Worm (Caenorhabditis elegans) whole organism, young adult: ENCODE results near the gene F54B3.1.

Source experiments
- B0019.2 ChIP-seq: fragments of 200-800 bp; sonication (Bioruptor generic); conservative IDR thresholded peaks from 2 replicates; pipeline ENCODE4 v1.3.6; 2022; ENCODE audit warnings: missing genetic modification reagents, missing genetic modification characterization, missing compliant biosample characterization
- C17E4.6 ChIP-seq: fragments of 200-800 bp; sonication (Bioruptor generic); IDR thresholded peaks from 2 replicates; pipeline ENCODE4 v1.3.6; 2022; ENCODE audit warnings: missing genetic modification reagents, missing genetic modification characterization, missing compliant biosample characterization
- D2030.7 ChIP-seq: fragments of 200-800 bp; sonication (Bioruptor generic); IDR thresholded peaks from 2 replicates; pipeline ENCODE4 v1.3.6; 2022; ENCODE audit warnings: missing genetic modification reagents, missing genetic modification characterization, missing compliant biosample characterization
- F39B2.1 ChIP-seq: fragments of 200-800 bp; sonication (Bioruptor generic); IDR thresholded peaks from 2 replicates; pipeline ENCODE4 v1.3.6; 2022; ENCODE audit warnings: missing genetic modification reagents, missing genetic modification characterization, missing compliant biosample characterization
- F57A8.1 ChIP-seq: fragments of 200-800 bp; sonication (Bioruptor generic); optimal IDR thresholded peaks from 2 replicates; lab custom pipeline; 2018; ENCODE audit warnings: mild to moderate bottlenecking, missing genetic modification characterization, moderate library complexity, missing compliant biosample characterization
- F57C9.4 ChIP-seq: sonication (generic microtip); optimal IDR thresholded peaks from 2 replicates; lab custom pipeline; 2017; ENCODE audit warnings: mild to moderate bottlenecking, missing genetic modification characterization, missing compliant biosample characterization
- K12H6.12 ChIP-seq: fragments of 200-800 bp; sonication (Bioruptor generic); optimal IDR thresholded peaks from 2 replicates; lab custom pipeline; 2018; ENCODE audit warnings: mild to moderate bottlenecking, missing genetic modification characterization, missing compliant biosample characterization
- Y53F4B.3 ChIP-seq: fragments of 200-800 bp; sonication (Bioruptor generic); IDR thresholded peaks from 2 replicates; pipeline ENCODE4 v1.3.6; 2022; ENCODE audit warnings: missing genetic modification reagents, missing genetic modification characterization, missing compliant biosample characterization
- Y67H2A.10 ChIP-seq: fragments of 200-800 bp; sonication (Bioruptor generic); conservative IDR thresholded peaks from 2 replicates; pipeline ENCODE4 v1.3.6; 2022; ENCODE audit warnings: missing genetic modification reagents, missing genetic modification characterization, missing compliant biosample characterization
- Y79H2A.3 ChIP-seq: fragments of 200-800 bp; sonication (Bioruptor generic); conservative IDR thresholded peaks from 2 replicates; pipeline ENCODE4 v1.3.6; 2022; ENCODE audit warnings: missing genetic modification reagents, missing genetic modification characterization, missing compliant biosample characterization
- Y95B8A.8 ChIP-seq: fragments of 200-800 bp; sonication (Bioruptor generic); IDR thresholded peaks from 2 replicates; pipeline ENCODE4 v1.3.6; 2022; ENCODE audit warnings: missing genetic modification reagents, missing genetic modification characterization, missing compliant biosample characterization
- ama-1 ChIP-seq, 3 experiments: fragments of 150-350 bp in 1 of 3; sonication (generic microtip) in 2 of 3; optimal IDR thresholded peaks; 2 replicates each; lab custom pipeline; 2014 to 2018; ENCODE audit warnings: missing biosample characterization in 2 of 3, missing genetic modification characterization in 2 of 3, missing genetic modification reagents in 2 of 3
- attf-3 ChIP-seq: fragments of 200-800 bp; sonication (Bioruptor generic); conservative IDR thresholded peaks from 2 replicates; pipeline ENCODE4 v1.3.6; 2022; ENCODE audit warnings: missing genetic modification reagents, missing genetic modification characterization, missing compliant biosample characterization
- ceh-100 ChIP-seq: fragments of 200-800 bp; sonication (Bioruptor generic); IDR thresholded peaks from 2 replicates; pipeline ENCODE4 v1.3.6; 2022; ENCODE audit warnings: missing genetic modification reagents, missing genetic modification characterization, missing compliant biosample characterization
- ceh-40 ChIP-seq: fragments of 200-800 bp; sonication (Bioruptor generic); IDR thresholded peaks from 2 replicates; pipeline ENCODE4 v1.3.6; 2022; ENCODE audit warnings: missing genetic modification characterization, missing compliant biosample characterization
- ceh-79 ChIP-seq: sonication (generic microtip); optimal IDR thresholded peaks from 2 replicates; lab custom pipeline; 2017; ENCODE audit warnings: mild to moderate bottlenecking, missing genetic modification characterization, missing compliant biosample characterization
- chd-7 ChIP-seq: sonication (generic microtip); optimal IDR thresholded peaks from 2 replicates; lab custom pipeline; 2016; ENCODE audit warnings: mild to moderate bottlenecking, missing genetic modification characterization, moderate library complexity, missing compliant biosample characterization
- die-1 ChIP-seq: sonication (generic microtip); optimal IDR thresholded peaks from 2 replicates; lab custom pipeline; 2016; ENCODE audit warnings: missing genotype, mild to moderate bottlenecking, missing genetic modification characterization, missing compliant biosample characterization
- dox-1 ChIP-seq: fragments of 200-800 bp; sonication (Bioruptor generic); IDR thresholded peaks from 2 replicates; pipeline ENCODE4 v1.3.6; 2022; ENCODE audit warnings: missing genetic modification reagents, missing genetic modification characterization, missing compliant biosample characterization
- dpff-1 ChIP-seq: sonication (generic microtip); optimal IDR thresholded peaks from 2 replicates; lab custom pipeline; 2017; ENCODE audit warnings: mild to moderate bottlenecking, missing genetic modification characterization, missing compliant biosample characterization
- dpl-1 ChIP-seq: fragments of 150-350 bp; optimal IDR thresholded peaks from 2 replicates; lab custom pipeline; 2014; ENCODE audit warnings: missing biosample characterization, missing genetic modification reagents, missing genetic modification characterization
- ekl-4 ChIP-seq: fragments of 200-800 bp; sonication (Bioruptor generic); IDR thresholded peaks from 2 replicates; pipeline ENCODE4 v1.3.6; 2022; ENCODE audit warnings: missing genetic modification reagents, missing genetic modification characterization, missing compliant biosample characterization
- him-1 ChIP-seq: sonication (generic microtip); optimal IDR thresholded peaks from 2 replicates; lab custom pipeline; 2016; ENCODE audit warnings: missing genotype, missing genetic modification reagents, missing genetic modification characterization, missing compliant biosample characterization
- hmg-1.2 ChIP-seq: fragments of 200-800 bp; sonication (Bioruptor generic); IDR thresholded peaks from 2 replicates; pipeline ENCODE4 v1.3.6; 2022; ENCODE audit warnings: missing genetic modification reagents, missing genetic modification characterization, missing compliant biosample characterization
- hsf-1 ChIP-seq: fragments of 200-800 bp; sonication (Bioruptor generic); IDR thresholded peaks from 2 replicates; pipeline ENCODE4 v1.3.6; 2022; ENCODE audit warnings: missing genetic modification reagents, missing genetic modification characterization, missing compliant biosample characterization
- let-526 ChIP-seq: fragments of 200-800 bp; sonication (Bioruptor generic); IDR thresholded peaks from 2 replicates; pipeline ENCODE4 v1.3.6; 2022; ENCODE audit warnings: missing genetic modification reagents, missing genetic modification characterization, missing compliant biosample characterization
- lin-35 ChIP-seq, 3 experiments: fragments of 150-350 bp in 2 of 3; sonication (generic microtip) in 1 of 3; optimal IDR thresholded peaks; 2 replicates each; lab custom pipeline; 2014 to 2018; ENCODE audit warnings: missing biosample characterization in 3 of 3, missing genetic modification characterization in 3 of 3, missing genetic modification reagents in 3 of 3
- lin-40 ChIP-seq: sonication (generic microtip); optimal IDR thresholded peaks from 2 replicates; lab custom pipeline; 2016; ENCODE audit warnings: missing genetic modification characterization, mild to moderate bottlenecking, missing compliant biosample characterization, missing genotype, missing genetic modification reagents
- lin-54 ChIP-seq: fragments of 200-800 bp; sonication (Bioruptor generic); optimal IDR thresholded peaks from 2 replicates; lab custom pipeline; 2018; ENCODE audit warnings: mild to moderate bottlenecking, missing genetic modification characterization, missing compliant biosample characterization
- lir-1 ChIP-seq: fragments of 200-800 bp; sonication (Bioruptor generic); conservative IDR thresholded peaks from 2 replicates; pipeline ENCODE4 v1.3.6; 2022; ENCODE audit warnings: missing genetic modification reagents, missing genetic modification characterization, missing compliant biosample characterization
- lsl-1 ChIP-seq: fragments of 200-800 bp; sonication (Bioruptor generic); optimal IDR thresholded peaks from 2 replicates; lab custom pipeline; 2018; ENCODE audit warnings: mild to moderate bottlenecking, missing genetic modification characterization, moderate library complexity, missing compliant biosample characterization
- madf-10 ChIP-seq: sonication (generic microtip); optimal IDR thresholded peaks from 2 replicates; lab custom pipeline; 2016; ENCODE audit warnings: mild to moderate bottlenecking, missing genetic modification characterization, missing compliant biosample characterization
- madf-8 ChIP-seq: fragments of 200-800 bp; sonication (Bioruptor generic); conservative IDR thresholded peaks from 2 replicates; pipeline ENCODE4 v1.3.6; 2022; ENCODE audit warnings: missing genetic modification reagents, missing genetic modification characterization, missing compliant biosample characterization
- nfya-2 ChIP-seq: fragments of 200-800 bp; sonication (Bioruptor generic); IDR thresholded peaks from 2 replicates; pipeline ENCODE4 v1.3.6; 2022; ENCODE audit warnings: missing genetic modification reagents, missing genetic modification characterization, missing compliant biosample characterization
- nhr-90 ChIP-seq: sonication (generic microtip); optimal IDR thresholded peaks from 2 replicates; lab custom pipeline; 2016; ENCODE audit warnings: missing genotype, mild to moderate bottlenecking, missing genetic modification characterization, missing compliant biosample characterization
- rcor-1 ChIP-seq: fragments of 200-800 bp; sonication (Bioruptor generic); IDR thresholded peaks from 2 replicates; pipeline ENCODE4 v1.3.6; 2022; ENCODE audit warnings: missing genetic modification reagents, missing genetic modification characterization, missing compliant biosample characterization
- rec-8 ChIP-seq, 2 experiments: sonication (generic microtip); optimal IDR thresholded peaks; 2 replicates each; lab custom pipeline; 2016; ENCODE audit warnings: mild to moderate bottlenecking in 2 of 2, missing genetic modification characterization in 2 of 2, missing genetic modification reagents in 2 of 2, missing genotype in 2 of 2, missing biosample characterization in 1 of 2, missing compliant biosample characterization in 1 of 2, moderate library complexity in 1 of 2
- snpc-1.3 ChIP-seq: sonication (generic microtip); optimal IDR thresholded peaks from 2 replicates; lab custom pipeline; 2017; ENCODE audit warnings: missing genetic modification characterization, mild to moderate bottlenecking, missing compliant biosample characterization, antibody characterized with exemption, moderate library complexity, missing genotype, missing genetic modification reagents; ENCODE audit not compliant: insufficient read depth
- snpc-3.4 ChIP-seq: sonication (generic microtip); optimal IDR thresholded peaks from 2 replicates; lab custom pipeline; 2017; ENCODE audit warnings: missing genetic modification characterization, mild to moderate bottlenecking, missing compliant biosample characterization, antibody characterized with exemption, moderate library complexity, missing genotype, missing genetic modification reagents
- snpc-4 ChIP-seq, 5 experiments: fragments of 150-350 bp in 1 of 5; sonication (generic microtip) in 4 of 5; optimal IDR thresholded peaks; 2 replicates each; lab custom pipeline; 2014 to 2018; ENCODE audit warnings: missing genetic modification characterization in 5 of 5, missing biosample characterization in 3 of 5, antibody characterized with exemption in 2 of 5, mild to moderate bottlenecking in 2 of 5, missing compliant biosample characterization in 2 of 5, missing genotype in 2 of 5, moderate library complexity in 2 of 5, missing genetic modification reagents in 1 of 5
- somi-1 ChIP-seq: fragments of 200-800 bp; sonication (Bioruptor generic); optimal IDR thresholded peaks from 2 replicates; lab custom pipeline; 2018; ENCODE audit warnings: mild to moderate bottlenecking, missing genetic modification characterization, missing compliant biosample characterization
- tbx-9 ChIP-seq: sonication (generic microtip); optimal IDR thresholded peaks from 2 replicates; lab custom pipeline; 2016; ENCODE audit warnings: borderline replicate concordance, missing genetic modification characterization, inconsistent platforms, missing compliant biosample characterization
- tlf-1 ChIP-seq: fragments of 200-800 bp; sonication (Bioruptor generic); optimal IDR thresholded peaks from 2 replicates; lab custom pipeline; 2018; ENCODE audit warnings: mild to moderate bottlenecking, missing genetic modification characterization, missing compliant biosample characterization
- unc-130 ChIP-seq: sonication (generic microtip); optimal IDR thresholded peaks from 2 replicates; lab custom pipeline; 2016; ENCODE audit warnings: missing genetic modification reagents, missing genetic modification characterization, missing compliant biosample characterization
- xnd-1 ChIP-seq: sonication (generic microtip); optimal IDR thresholded peaks from 2 replicates; lab custom pipeline; 2016; ENCODE audit warnings: missing genotype, missing genetic modification reagents, missing genetic modification characterization, missing compliant biosample characterization
- ztf-28 ChIP-seq: fragments of 200-800 bp; sonication (Bioruptor generic); IDR thresholded peaks from 2 replicates; pipeline ENCODE4 v1.3.6; 2022; ENCODE audit warnings: missing genetic modification reagents, missing genetic modification characterization, missing compliant biosample characterization

Gene F54B3.1

ce11 chrII:10300954-10301353, 49.9 kb downstream of the F54B3.1 start, which contains the start of gene mdt-22 (continued):
- TF ChIP-seq somi-1 (GFP tag; lab: Kevin White, UChicago) (no peak), B0019.2 (GFP tag; lab: Robert Waterston, UW) (0 out of 2 replicates have a peak, but pooled peaks have one; percentile 43), xnd-1 (peak; percentile 45), C17E4.6 (peak; percentile 73), lsl-1 (GFP tag; lab: Kevin White, UChicago) (peak; percentile 64), D2030.7 (GFP tag; lab: Robert Waterston, UW) (peak; percentile 58; the same call in 1 of the 2 replicates), F57C9.4 (no peak), ztf-28 (GFP tag; lab: Robert Waterston, UW) (no peak), nhr-90 (tag; lab: Kevin White, UChicago) (peak; percentile 17), dpl-1 (GFP tag; lab: Kevin White, UChicago) (peak; percentile 89), die-1 (tag; lab: Kevin White, UChicago) (peak; percentile 25), snpc-1.3 (peak; percentile 26), madf-10 (peak; percentile 30), madf-8 (GFP tag; lab: Robert Waterston, UW) (peak; percentile 28; the same call in 1 of the 2 replicates), hmg-1.2 (GFP tag; lab: Robert Waterston, UW) (peak; percentile 55), F39B2.1 (GFP tag; lab: Robert Waterston, UW) (no peak), Y79H2A.3 (GFP tag; lab: Robert Waterston, UW) (0 out of 2 replicates have a peak, but pooled peaks have one; percentile 41), Y53F4B.3 (GFP tag; lab: Robert Waterston, UW) (no peak), nfya-2 (GFP tag; lab: Robert Waterston, UW) (no peak), Y67H2A.10 (GFP tag; lab: Robert Waterston, UW) (no peak), rcor-1 (GFP tag; lab: Robert Waterston, UW) (peak; percentile 71), K12H6.12 (tag; lab: Kevin White, UChicago) (peak; percentile 50), dox-1 (peak; percentile 76; the same call in 1 of the 2 replicates), hsf-1 (peak; percentile 58; the same call in 1 of the 2 replicates), attf-3 (GFP tag; lab: Robert Waterston, UW) (peak; percentile 55; the same call in 1 of the 2 replicates), lin-54 (GFP tag; lab: Kevin White, UChicago) (peak; percentile 96), ama-1 (optimal IDR thresholded peaks at IDR 0.05; lab: Kevin White, UChicago) (peak; percentile 22), ama-1 (GFP tag; optimal IDR thresholded peaks at IDR 0.05; lab: Kevin White, UChicago) (peak in 1 of 2 experiments; percentile 39), ceh-100 (GFP tag; lab: Robert Waterston, UW) (peak; percentile 71), let-526 (GFP tag; lab: Robert Waterston, UW) (no peak), dpff-1 (tag; lab: Kevin White, UChicago) (no peak), ekl-4 (GFP tag; lab: Robert Waterston, UW) (peak; percentile 82), Y95B8A.8 (GFP tag; lab: Robert Waterston, UW) (0 out of 2 replicates have a peak, but pooled peaks have one; percentile 29), unc-130 (GFP tag; lab: Kevin White, UChicago) (no peak), him-1 (tag; lab: Kevin White, UChicago) (peak; percentile 74), lin-35 (GFP tag; optimal IDR thresholded peaks at IDR 0.05; lab: Kevin White, UChicago) (peak; percentile 20 to 90 (median 73)), snpc-3.4 (tag; lab: Kevin White, UChicago) (peak; percentile 23), lir-1 (GFP tag; lab: Robert Waterston, UW) (peak; percentile 60; the same call in 1 of the 2 replicates), ceh-40 (GFP tag; lab: Robert Waterston, UW) (no peak), tlf-1 (GFP tag; lab: Kevin White, UChicago) (peak; percentile 60), lin-40 (tag; lab: Kevin White, UChicago) (peak; percentile 65), snpc-4 (GFP tag; optimal IDR thresholded peaks at IDR 0.05; lab: Kevin White, UChicago) (peak; percentile 19), snpc-4 (tag; optimal IDR thresholded peaks at IDR 0.05; lab: Kevin White, UChicago) (peak; percentile 42 to 70 (median 62)), ceh-79 (tag; lab: Kevin White, UChicago) (no peak), tbx-9 (no peak), F57A8.1 (GFP tag; lab: Kevin White, UChicago) (no peak), rec-8 (tag; optimal IDR thresholded peaks at IDR 0.05; lab: Kevin White, UChicago) (peak in 1 of 2 experiments; percentile 2), chd-7 (peak; percentile 70)
